Fruit fly (Drosophila melanogaster): ENCODE measurements around the gene CG43362.
A peak's percentile ranks its signal among the peaks of the same experiment; 100 is the strongest.

Gene CG43362

DNA sequence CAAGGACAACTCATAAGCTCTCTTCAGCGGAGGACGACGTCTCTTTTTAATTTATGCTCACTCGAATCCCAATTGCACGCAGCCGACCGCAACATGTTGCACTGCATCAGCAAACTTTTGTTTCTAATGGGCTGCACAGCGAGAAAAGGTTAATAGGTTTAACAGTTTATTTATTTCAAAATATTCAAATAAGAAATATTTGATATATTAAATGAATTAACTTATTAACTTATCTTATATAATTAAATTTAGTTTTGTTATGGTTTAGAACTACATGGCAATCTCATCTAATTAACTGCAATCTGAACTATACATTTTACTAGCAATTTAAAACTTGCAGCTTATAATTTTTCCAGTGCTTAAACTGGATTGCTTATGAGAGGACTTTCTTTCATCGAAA is 24.2 kb upstream of the CG43362 start (continued):
- TF ChIP-seq CG1647 (GFP tag; optimal IDR thresholded peaks at IDR 0.05) (no peak), HLH54F (GFP tag; optimal IDR thresholded peaks at IDR 0.05) (no peak), CG34224 (GFP tag; IDR thresholded peaks at IDR 0.05; ENCODE audit: partially characterized antibody) (no peak), sima (GFP tag; optimal IDR thresholded peaks at IDR 0.05) (no peak), Dfd (GFP tag; optimal IDR thresholded peaks at IDR 0.05) (no peak), tup (GFP tag; optimal IDR thresholded peaks at IDR 0.05) (no peak), CG9215 (GFP tag; IDR thresholded peaks at IDR 0.05) (no peak), CG4730 (GFP tag; IDR thresholded peaks at IDR 0.05) (no peak), CG12391 (tag; optimal IDR thresholded peaks at IDR 0.05) (peak; percentile 27), eyg (GFP tag; optimal IDR thresholded peaks at IDR 0.05) (no peak), h (optimal IDR thresholded peaks at IDR 0.05) (no peak), CG6254 (GFP tag; optimal IDR thresholded peaks at IDR 0.05) (no peak), H2.0 (GFP tag; IDR thresholded peaks at IDR 0.05) (no peak), CG15514 (GFP tag; optimal IDR thresholded peaks at IDR 0.05) (no peak), vvl (GFP tag; IDR thresholded peaks at IDR 0.05) (no peak), CG18262 (tag; optimal IDR thresholded peaks at IDR 0.05) (peak; percentile 33), CG15269 (tag; optimal IDR thresholded peaks at IDR 0.05) (no peak), CG34376 (GFP tag; optimal IDR thresholded peaks at IDR 0.05) (no peak), tx (GFP tag; optimal IDR thresholded peaks at IDR 0.05) (no peak), CG10654 (GFP tag; optimal IDR thresholded peaks at IDR 0.05) (no peak), CG7745 (tag; optimal IDR thresholded peaks at IDR 0.05) (no peak), CG10959 (GFP tag; IDR thresholded peaks at IDR 0.05) (no peak), CG32532 (GFP tag; IDR thresholded peaks at IDR 0.05) (no peak), ems (GFP tag; optimal IDR thresholded peaks at IDR 0.05) (no peak), CG17829 (tag; optimal IDR thresholded peaks at IDR 0.05) (peak; percentile 14), hb (GFP tag; IDR thresholded peaks at IDR 0.05; ENCODE audit: partially characterized antibody) (no peak), bsh (GFP tag; optimal IDR thresholded peaks at IDR 0.05) (peak in 1 of 2 experiments; percentile 55), Xrp1 (GFP tag; IDR thresholded peaks at IDR 0.05) (no peak), CG11504 (tag; optimal IDR thresholded peaks at IDR 0.05) (peak; percentile 74), CG14050 (GFP tag; IDR thresholded peaks at IDR 0.05) (no peak), Adf1 (GFP tag; IDR thresholded peaks at IDR 0.05) (no peak), sens (GFP tag) (no peak), trem (tag; optimal IDR thresholded peaks at IDR 0.05) (no peak), sug (tag; optimal IDR thresholded peaks at IDR 0.05) (no peak), CG1602 (GFP tag; optimal IDR thresholded peaks at IDR 0.05) (no peak), dmrt11E (tag; optimal IDR thresholded peaks at IDR 0.05) (peak; percentile 48), CG2875 (GFP tag; optimal IDR thresholded peaks at IDR 0.05) (no peak), scrt (GFP tag; optimal IDR thresholded peaks at IDR 0.05) (no peak), CG11085 (GFP tag; IDR thresholded peaks at IDR 0.05) (no peak), pan (optimal IDR thresholded peaks at IDR 0.05) (no peak), pan (GFP tag; optimal IDR thresholded peaks at IDR 0.05 in 1 of 2, IDR thresholded peaks at IDR 0.05 in 1 of 2) (no peak)

DNA sequence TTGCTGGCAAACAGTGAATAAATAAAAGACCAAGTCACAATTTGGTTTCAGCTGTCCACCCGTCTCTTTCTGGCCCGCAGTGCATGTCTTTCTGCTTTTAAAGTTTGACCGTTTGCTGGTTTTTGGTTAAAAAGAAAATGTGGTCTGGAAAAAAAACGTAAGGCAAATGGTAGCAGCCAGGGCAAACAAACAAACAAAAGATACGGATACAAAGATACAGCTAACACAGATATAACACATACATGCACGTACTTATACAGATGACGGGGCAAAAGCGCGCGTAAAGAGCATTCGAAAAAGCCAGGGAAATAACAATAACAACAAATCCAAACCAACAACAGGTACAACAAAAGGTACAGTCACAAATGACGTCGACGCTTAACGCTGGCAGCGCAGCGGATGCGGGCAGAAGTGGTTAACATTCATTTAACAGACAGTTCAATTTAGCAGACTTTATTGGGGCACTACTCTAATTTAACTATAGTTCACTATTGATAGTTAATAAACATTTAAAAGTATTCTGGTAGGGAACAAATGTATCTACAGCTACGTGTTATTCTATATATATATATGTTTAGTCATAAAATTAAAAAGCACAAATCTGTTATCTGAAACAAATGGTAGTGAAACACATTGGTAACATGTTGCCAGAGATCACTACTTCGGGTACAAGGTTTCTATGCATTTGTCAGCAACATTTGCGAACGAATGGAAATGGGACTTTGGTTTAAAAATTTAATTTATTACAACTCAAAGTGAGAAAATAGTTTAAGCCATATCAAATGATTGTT is 22.9 kb upstream of the CG43362 start:
- no peak for TF ChIP-seq H15 (GFP tag; IDR thresholded peaks at IDR 0.05)
- TF ChIP-seq pros (GFP tag; optimal IDR thresholded peaks at IDR 0.05) = peak; percentile 58
- peak; percentile 7 for TF ChIP-seq CG15269 (tag; optimal IDR thresholded peaks at IDR 0.05)
- peak; percentile 89 for TF ChIP-seq Adf1 (GFP tag; IDR thresholded peaks at IDR 0.05)
- TF ChIP-seq Gug (GFP tag; IDR thresholded peaks at IDR 0.05) = no peak
- TF ChIP-seq CG8924 (tag; optimal IDR thresholded peaks at IDR 0.05) = peak; percentile 2
- TF ChIP-seq ci (GFP tag; IDR thresholded peaks at IDR 0.05) = peak; percentile 31; the same call in 1 of the 3 replicates
- no peak for TF ChIP-seq wor (GFP tag; IDR thresholded peaks at IDR 0.05)
- peak; percentile 14 for TF ChIP-seq sd (tag; optimal IDR thresholded peaks at IDR 0.05)
- TF ChIP-seq chm (GFP tag; IDR thresholded peaks at IDR 0.05) = 0 out of 2 replicates have a peak, but pooled peaks have one; percentile 33
- no peak for TF ChIP-seq CG1529 (GFP tag; optimal IDR thresholded peaks at IDR 0.05)
- TF ChIP-seq CG8281 (tag; optimal IDR thresholded peaks at IDR 0.05) = no peak
- TF ChIP-seq CG12391 (tag; optimal IDR thresholded peaks at IDR 0.05) = no peak
- TF ChIP-seq Stat92E (GFP tag; optimal IDR thresholded peaks at IDR 0.05) = peak in 1 of 3 experiments; percentile 18
